Worm (Caenorhabditis elegans) whole organism, L1 larva: ENCODE data around the gene ent-4.

Experiments
- Y116A8C.19 ChIP-seq: sonication (generic microtip); optimal IDR thresholded peaks from 2 replicates; lab custom pipeline; 2016; ENCODE audit warnings: missing compliant biosample characterization, missing genetic modification characterization, borderline replicate concordance
- ama-1 ChIP-seq: fragments of 150-350 bp; optimal IDR thresholded peaks from 2 replicates; lab custom pipeline; 2014
- blmp-1 ChIP-seq: fragments of 150-350 bp; optimal IDR thresholded peaks from 2 replicates; lab custom pipeline; 2014; ENCODE audit warnings: missing biosample characterization, missing genetic modification characterization
- lin-39 ChIP-seq: fragments of 150-350 bp; optimal IDR thresholded peaks from 2 replicates; lab custom pipeline; 2014; ENCODE audit warnings: missing biosample characterization, missing genetic modification reagents, missing genetic modification characterization
- mef-2 ChIP-seq: fragments of 150-350 bp; optimal IDR thresholded peaks from 2 replicates; lab custom pipeline; 2014; ENCODE audit warnings: missing biosample characterization, missing genetic modification characterization
- rnt-1 ChIP-seq: sonication (generic microtip); optimal IDR thresholded peaks from 2 replicates; lab custom pipeline; 2016; ENCODE audit warnings: mild to moderate bottlenecking, missing genetic modification characterization, moderate library complexity, missing compliant biosample characterization

DNA sequence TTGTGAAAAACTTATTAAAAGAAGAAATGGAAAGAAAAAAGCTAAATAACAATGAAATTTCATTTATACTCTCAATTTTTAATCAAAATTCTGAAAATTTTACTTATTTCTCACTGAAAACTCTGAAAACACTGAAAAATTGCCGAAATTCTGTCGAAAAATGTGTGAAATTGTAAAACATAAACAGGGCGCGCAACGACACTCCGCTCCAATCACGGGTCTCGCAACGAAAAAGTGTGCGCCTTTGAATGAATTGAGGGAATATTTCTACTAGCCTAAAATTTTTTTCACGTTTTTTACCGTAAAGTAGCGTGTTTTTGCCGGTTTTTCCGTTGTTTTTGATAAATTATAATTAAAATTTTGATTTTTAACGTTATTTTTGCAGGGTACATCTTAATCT, 50.8 kb downstream of the ent-4 start, which contains the start of gene rpl-18:
- no peak for TF ChIP-seq Y116A8C.19
- TF ChIP-seq mef-2 (tag; lab: Kevin White, UChicago): no peak
- TF ChIP-seq rnt-1 (tag; lab: Kevin White, UChicago): peak; percentile 80
- TF ChIP-seq ama-1: no peak
- peak; percentile 29 for TF ChIP-seq lin-39 (tag; lab: Kevin White, UChicago)
- TF ChIP-seq blmp-1 (tag; lab: Kevin White, UChicago): peak; percentile 57
